Fruit fly (Drosophila melanogaster) whole organism, adult: ENCODE measurements around the gene CG7465.

Experiments
- CG11617 ChIP-seq: fragments of 200-800 bp; sonication (Bioruptor generic); optimal IDR thresholded peaks from 2 replicates; lab custom pipeline; 2017; ENCODE audit warnings: mild to moderate bottlenecking, missing biosample characterization, missing genetic modification reagents, missing genetic modification characterization
- CG12768 ChIP-seq: fragments of 200-800 bp; sonication (Bioruptor generic); optimal IDR thresholded peaks from 2 replicates; lab custom pipeline; 2017; ENCODE audit warnings: missing biosample characterization, missing genetic modification characterization, mild to moderate bottlenecking, moderate library complexity, missing genetic modification reagents
- CG14711 ChIP-seq: fragments of 200-800 bp; sonication (Bioruptor generic); optimal IDR thresholded peaks from 2 replicates; lab custom pipeline; 2018; ENCODE audit warnings: missing biosample characterization, mild to moderate bottlenecking, missing genetic modification characterization, moderate library complexity
- CG1620 ChIP-seq: fragments of 200-800 bp; sonication (Bioruptor generic); optimal IDR thresholded peaks from 2 replicates; lab custom pipeline; 2016; ENCODE audit warnings: missing biosample characterization, missing genetic modification characterization
- CG33017 ChIP-seq: fragments of 200-800 bp; sonication (Bioruptor generic); optimal IDR thresholded peaks from 2 replicates; lab custom pipeline; 2018; ENCODE audit warnings: missing biosample characterization, mild to moderate bottlenecking, missing genetic modification characterization, moderate library complexity
- CG5204 ChIP-seq: fragments of 200-800 bp; sonication (Bioruptor generic); optimal IDR thresholded peaks from 2 replicates; lab custom pipeline; 2016; ENCODE audit warnings: missing biosample characterization, missing genetic modification characterization
- CG7045 ChIP-seq: fragments of 200-800 bp; sonication (Bioruptor generic); optimal IDR thresholded peaks from 2 replicates; lab custom pipeline; 2017; ENCODE audit warnings: missing biosample characterization, mild to moderate bottlenecking, missing genetic modification characterization
- CG7101 ChIP-seq: fragments of 200-800 bp; sonication (Bioruptor generic); optimal IDR thresholded peaks from 2 replicates; lab custom pipeline; 2018; ENCODE audit warnings: missing biosample characterization, mild to moderate bottlenecking, missing genetic modification characterization, moderate library complexity
- Clk ChIP-seq: fragments of 200-800 bp; sonication (Bioruptor generic); optimal IDR thresholded peaks from 2 replicates; lab custom pipeline; 2017; ENCODE audit warnings: missing biosample characterization, missing genetic modification characterization
- Crg-1 ChIP-seq: fragments of 200-800 bp; sonication (Bioruptor generic); optimal IDR thresholded peaks from 2 replicates; lab custom pipeline; 2016; ENCODE audit warnings: missing biosample characterization, missing genetic modification characterization
- Hr96 ChIP-seq: fragments of 200-800 bp; sonication (Bioruptor generic); optimal IDR thresholded peaks from 2 replicates; lab custom pipeline; 2016; ENCODE audit warnings: missing biosample characterization, missing genetic modification characterization
- Mnt ChIP-seq: fragments of 200-800 bp; sonication (Bioruptor generic); optimal IDR thresholded peaks from 2 replicates; lab custom pipeline; 2016; ENCODE audit warnings: missing biosample characterization, mild to moderate bottlenecking, missing genetic modification characterization
- bab1 ChIP-seq: fragments of 200-800 bp; sonication (Bioruptor generic); optimal IDR thresholded peaks from 3 replicates; lab custom pipeline; 2019; ENCODE audit warnings: missing biosample characterization, mild to moderate bottlenecking, missing genetic modification characterization, moderate library complexity
- cic ChIP-seq: fragments of 200-800 bp; sonication (Bioruptor generic); optimal IDR thresholded peaks from 2 replicates; lab custom pipeline; 2017; ENCODE audit warnings: missing biosample characterization, mild to moderate bottlenecking, missing genetic modification characterization, moderate library complexity
- cnc ChIP-seq, 2 experiments: fragments of >200 bp; optimal IDR thresholded peaks; 2 replicates each; lab custom pipeline; 2017
- kay ChIP-seq: fragments of 200-800 bp; sonication (Bioruptor generic); peaks from one replicate; lab custom pipeline; 2016; ENCODE audit warnings: missing biosample characterization, missing genetic modification characterization, borderline replicate concordance
- ovo ChIP-seq: fragments of 200-800 bp; sonication (Bioruptor generic); optimal IDR thresholded peaks from 2 replicates; lab custom pipeline; 2016; ENCODE audit warnings: missing biosample characterization, missing genetic modification characterization
- pad ChIP-seq: fragments of 200-800 bp; sonication (Bioruptor generic); optimal IDR thresholded peaks from 3 replicates; lab custom pipeline; 2017; ENCODE audit warnings: missing biosample characterization, missing genetic modification characterization, mild to moderate bottlenecking, moderate library complexity, missing genetic modification reagents
- tj ChIP-seq: fragments of 200-800 bp; sonication (Bioruptor generic); optimal IDR thresholded peaks from 3 replicates; lab custom pipeline; 2017; ENCODE audit warnings: missing biosample characterization, mild to moderate bottlenecking, missing genetic modification characterization, moderate library complexity
- toe ChIP-seq: fragments of 200-800 bp; sonication (Bioruptor generic); optimal IDR thresholded peaks from 2 replicates; lab custom pipeline; 2016; ENCODE audit warnings: missing biosample characterization, missing genetic modification characterization

CG7465 gene

dm6 chr3L:4477656-4478254 is 2.3 kb upstream of the CG7465 start:
- TF ChIP-seq CG11617 (no peak), CG5204 (GFP tag; lab: Kevin White, UChicago) (no peak), Crg-1 (GFP tag; lab: Kevin White, UChicago) (no peak), CG7045 (no peak), tj (GFP tag; lab: Kevin White, UChicago) (no peak), kay (GFP tag; lab: Kevin White, UChicago) (no peak), pad (GFP tag; lab: Kevin White, UChicago) (no peak)

dm6 chr3L:4480764-4481163 is 681 bp downstream of the CG7465 start:
- TF ChIP-seq CG11617: no peak
- no peak for TF ChIP-seq toe
- TF ChIP-seq ovo (GFP tag; lab: Kevin White, UChicago): no peak
- no peak for TF ChIP-seq cnc (optimal IDR thresholded peaks at IDR 0.05; lab: Kevin White, UChicago)
- no peak for TF ChIP-seq pad (GFP tag; lab: Kevin White, UChicago)
- no peak for TF ChIP-seq bab1
- no peak for TF ChIP-seq CG12768 (GFP tag; lab: Kevin White, UChicago)
- no peak for TF ChIP-seq CG7045
- no peak for TF ChIP-seq CG1620 (GFP tag; lab: Kevin White, UChicago)
- no peak for TF ChIP-seq cic (GFP tag; lab: Kevin White, UChicago)
- no peak for TF ChIP-seq Clk

dm6 chr3L:4482509-4482908 is 2.4 kb downstream of the CG7465 start, which contains the start of gene CG11350:
Gene CG11350, plus strand, starts transcription at chr3L:4482809.
- TF ChIP-seq CG14711 (tag; lab: Kevin White, UChicago): no peak
- no peak for TF ChIP-seq CG33017
- TF ChIP-seq CG7045: no peak
- TF ChIP-seq Clk: no peak
- no peak for TF ChIP-seq tj (GFP tag; lab: Kevin White, UChicago)
- no peak for TF ChIP-seq ovo (GFP tag; lab: Kevin White, UChicago)
- no peak for TF ChIP-seq bab1
- no peak for TF ChIP-seq Crg-1 (GFP tag; lab: Kevin White, UChicago)
- TF ChIP-seq CG5204 (GFP tag; lab: Kevin White, UChicago): no peak
- no peak for TF ChIP-seq CG12768 (GFP tag; lab: Kevin White, UChicago)
- TF ChIP-seq Hr96 (GFP tag; lab: Kevin White, UChicago): no peak
- TF ChIP-seq CG11617: no peak
- TF ChIP-seq Mnt: no peak
- no peak for TF ChIP-seq cic (GFP tag; lab: Kevin White, UChicago)
- TF ChIP-seq kay (GFP tag; lab: Kevin White, UChicago): no peak
- TF ChIP-seq toe: no peak
- TF ChIP-seq cnc (optimal IDR thresholded peaks at IDR 0.05; lab: Kevin White, UChicago): no peak
- TF ChIP-seq CG7101 (tag; lab: Kevin White, UChicago): no peak
- TF ChIP-seq CG1620 (GFP tag; lab: Kevin White, UChicago): no peak
- no peak for TF ChIP-seq pad (GFP tag; lab: Kevin White, UChicago)

dm6 chr3L:4484623-4485022 is 4.5 kb downstream of the CG7465 start:
- TF ChIP-seq CG7101 (tag; lab: Kevin White, UChicago) (no peak), CG5204 (GFP tag; lab: Kevin White, UChicago) (no peak), cic (GFP tag; lab: Kevin White, UChicago) (no peak)

DNA sequence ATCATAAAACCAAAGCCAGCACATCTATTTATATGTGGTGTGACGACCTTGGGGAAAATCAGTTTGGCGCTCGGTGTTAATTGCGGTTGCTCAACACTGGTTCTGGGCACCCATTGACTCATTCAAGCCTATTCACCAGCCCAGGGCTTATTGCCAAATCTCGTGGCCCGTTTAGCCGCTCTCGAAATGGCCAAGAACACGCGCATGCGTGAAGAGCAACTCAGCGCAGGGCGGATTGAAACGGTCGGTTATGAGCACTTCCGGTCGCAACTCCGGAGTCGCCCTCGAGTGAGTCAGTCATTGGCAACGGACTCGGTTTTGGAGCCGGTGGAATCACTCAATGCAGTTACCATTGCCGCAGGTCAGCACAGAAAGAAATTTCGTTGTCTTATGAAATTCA is 9.4 kb downstream of the CG7465 start:
- TF ChIP-seq Mnt (no peak), CG11617 (no peak), bab1 (no peak), cic (GFP tag; lab: Kevin White, UChicago) (no peak), pad (GFP tag; lab: Kevin White, UChicago) (no peak), CG12768 (GFP tag; lab: Kevin White, UChicago) (no peak), CG7045 (no peak), toe (no peak), tj (GFP tag; lab: Kevin White, UChicago) (no peak), kay (GFP tag; lab: Kevin White, UChicago) (no peak)

dm6 chr3L:4490702-4491243 is 10.7 kb downstream of the CG7465 start, which contains the start of gene CG13722:
Gene CG13722, minus strand, starts transcription at chr3L:4490963.
- TF ChIP-seq cnc (optimal IDR thresholded peaks at IDR 0.05; lab: Kevin White, UChicago) (no peak), pad (GFP tag; lab: Kevin White, UChicago) (no peak), CG5204 (GFP tag; lab: Kevin White, UChicago) (no peak), CG33017 (no peak), tj (GFP tag; lab: Kevin White, UChicago) (no peak), Clk (no peak), Mnt (no peak), CG7045 (no peak), toe (no peak), cic (GFP tag; lab: Kevin White, UChicago) (no peak), bab1 (no peak), CG7101 (tag; lab: Kevin White, UChicago) (no peak), CG1620 (GFP tag; lab: Kevin White, UChicago) (no peak), CG12768 (GFP tag; lab: Kevin White, UChicago) (no peak), CG14711 (tag; lab: Kevin White, UChicago) (no peak), kay (GFP tag; lab: Kevin White, UChicago) (no peak)

dm6 chr3L:4493609-4494008 is 13.5 kb downstream of the CG7465 start:
- TF ChIP-seq CG33017 (no peak), tj (GFP tag; lab: Kevin White, UChicago) (no peak), CG7045 (no peak), Hr96 (GFP tag; lab: Kevin White, UChicago) (no peak), kay (GFP tag; lab: Kevin White, UChicago) (no peak), cnc (optimal IDR thresholded peaks at IDR 0.05; lab: Kevin White, UChicago) (no peak), Clk (no peak), CG14711 (tag; lab: Kevin White, UChicago) (no peak)
